1 worm cellular context compared by ENCODE assay signal in the genomic region with DNA sequence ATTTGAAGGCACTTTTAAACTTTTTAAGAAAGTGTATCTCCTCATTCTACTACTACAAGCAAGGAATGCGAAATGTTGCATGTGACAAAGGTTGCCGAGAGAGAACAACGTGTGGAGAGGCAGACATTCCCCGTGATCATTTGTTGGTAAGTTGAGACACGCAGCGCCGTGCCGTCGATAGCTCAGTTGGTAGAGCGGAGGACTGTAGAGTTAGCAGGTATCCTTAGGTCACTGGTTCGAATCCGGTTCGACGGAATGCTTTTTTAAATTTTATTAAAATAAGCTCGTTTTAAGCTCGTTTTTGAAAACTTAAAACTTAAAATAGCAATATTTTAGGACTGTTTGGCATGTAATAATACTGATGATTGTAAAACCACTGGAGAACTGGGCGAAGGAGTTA.
TF ChIP-seq lines count a peak whose summit lies in the region.

No protein-coding gene starts in this region.

TF ChIP-seq in whole organism, L4 larva, 104 proteins besides CTCF, POLR2A, EP300 and RAD21 (continued from another document):
- TF ChIP-seq hmg-1.1 (GFP tag; IDR thresholded peaks at IDR 0.05; lab: Robert Waterston, UW): peak; percentile 62
- no peak for TF ChIP-seq daf-8 (GFP tag; IDR thresholded peaks at IDR 0.05; lab: Robert Waterston, UW)
- 0 out of 2 replicates have a peak, but pooled peaks have one; percentile 1 for TF ChIP-seq vab-7 (GFP tag; IDR thresholded peaks at IDR 0.05; lab: Robert Waterston, UW)
- TF ChIP-seq T20F7.1 (GFP tag; optimal IDR thresholded peaks at IDR 0.05; lab: Kevin White, UChicago): no peak
- no peak for TF ChIP-seq nhr-41 (GFP tag; IDR thresholded peaks at IDR 0.05; lab: Robert Waterston, UW)
- TF ChIP-seq dpl-1 (GFP tag; optimal IDR thresholded peaks at IDR 0.05; lab: Kevin White, UChicago): no peak
- no peak for TF ChIP-seq mxl-3 (GFP tag; optimal IDR thresholded peaks at IDR 0.05; lab: Kevin White, UChicago)
- TF ChIP-seq lir-3 (tag; optimal IDR thresholded peaks at IDR 0.05; lab: Kevin White, UChicago): no peak
- TF ChIP-seq rbr-2 (tag; optimal IDR thresholded peaks at IDR 0.05; lab: Kevin White, UChicago): no peak
- no peak for TF ChIP-seq nhr-28 (tag; optimal IDR thresholded peaks at IDR 0.05; lab: Kevin White, UChicago)
- TF ChIP-seq gei-8 (GFP tag; optimal IDR thresholded peaks at IDR 0.05; lab: Kevin White, UChicago): no peak
- TF ChIP-seq egl-27 (tag; optimal IDR thresholded peaks at IDR 0.05; lab: Kevin White, UChicago): no peak
- TF ChIP-seq ceh-32 (tag; optimal IDR thresholded peaks at IDR 0.05; lab: Kevin White, UChicago; ENCODE audit: poor library complexity): no peak
- TF ChIP-seq jun-1 (tag; optimal IDR thresholded peaks at IDR 0.05; lab: Kevin White, UChicago): no peak
- no peak for TF ChIP-seq R02D3.7 (tag; optimal IDR thresholded peaks at IDR 0.05; lab: Kevin White, UChicago)
- no peak for TF ChIP-seq snpc-4 (tag; optimal IDR thresholded peaks at IDR 0.05; lab: Kevin White, UChicago)
- TF ChIP-seq spr-1 (tag; optimal IDR thresholded peaks at IDR 0.05; lab: Kevin White, UChicago): no peak
- TF ChIP-seq ceh-20 (GFP tag; IDR thresholded peaks at IDR 0.05; lab: Robert Waterston, UW): no peak
- no peak for TF ChIP-seq ces-1 (GFP tag; optimal IDR thresholded peaks at IDR 0.05; lab: Kevin White, UChicago)
- TF ChIP-seq mep-1 (tag; optimal IDR thresholded peaks at IDR 0.05; lab: Kevin White, UChicago): peak; percentile 16
- no peak for TF ChIP-seq set-16 (GFP tag; IDR thresholded peaks at IDR 0.05; lab: Robert Waterston, UW)
- TF ChIP-seq hlh-30 (tag; optimal IDR thresholded peaks at IDR 0.05; lab: Kevin White, UChicago; ENCODE audit: insufficient read depth): peak; percentile 73
- no peak; the same call in 1 of the 2 replicates for TF ChIP-seq pha-4 (GFP tag; IDR thresholded peaks at IDR 0.05; lab: Robert Waterston, UW)
- no peak for TF ChIP-seq pha-4 (tag; optimal IDR thresholded peaks at IDR 0.05; lab: Kevin White, UChicago)
- no peak for TF ChIP-seq lin-15B (tag; optimal IDR thresholded peaks at IDR 0.05; lab: Kevin White, UChicago)
- no peak for TF ChIP-seq attf-4 (tag; optimal IDR thresholded peaks at IDR 0.05; lab: Kevin White, UChicago)
- no peak for TF ChIP-seq F44E2.7 (GFP tag; IDR thresholded peaks at IDR 0.05; lab: Robert Waterston, UW)
- no peak for TF ChIP-seq nhr-25 (tag; optimal IDR thresholded peaks at IDR 0.05; lab: Kevin White, UChicago; ENCODE audit: borderline replicate concordance, insufficient read depth)
- TF ChIP-seq F26F4.8 (GFP tag; conservative IDR thresholded peaks at IDR 0.05; lab: Robert Waterston, UW): peak; percentile 61; the same call in 1 of the 2 replicates
- TF ChIP-seq ztf-7 (tag; optimal IDR thresholded peaks at IDR 0.05; lab: Kevin White, UChicago): no peak
- TF ChIP-seq lin-29 (GFP tag; IDR thresholded peaks at IDR 0.05; lab: Robert Waterston, UW): no peak
- no peak for TF ChIP-seq zip-2 (tag; optimal IDR thresholded peaks at IDR 0.05; lab: Kevin White, UChicago)
- TF ChIP-seq fkh-10 (GFP tag; optimal IDR thresholded peaks at IDR 0.05; lab: Kevin White, UChicago): no peak
- peak; percentile 35; the same call in 1 of the 2 replicates for TF ChIP-seq lin-1 (GFP tag; IDR thresholded peaks at IDR 0.05; lab: Robert Waterston, UW)
- no peak for TF ChIP-seq tag-97 (GFP tag; IDR thresholded peaks at IDR 0.05; lab: Robert Waterston, UW)
- TF ChIP-seq ceh-44 (GFP tag; IDR thresholded peaks at IDR 0.05; lab: Robert Waterston, UW): no peak
- no peak for TF ChIP-seq ztf-11 (tag; optimal IDR thresholded peaks at IDR 0.05; lab: Kevin White, UChicago)
- TF ChIP-seq pqm-1 (tag; optimal IDR thresholded peaks at IDR 0.05; lab: Kevin White, UChicago): no peak
- TF ChIP-seq ZK546.5 (tag; optimal IDR thresholded peaks at IDR 0.05; lab: Kevin White, UChicago): no peak
- TF ChIP-seq fos-1 (tag; optimal IDR thresholded peaks at IDR 0.05; lab: Kevin White, UChicago): no peak
- no peak for TF ChIP-seq hlh-11 (tag; optimal IDR thresholded peaks at IDR 0.05; lab: Kevin White, UChicago)
- no peak for TF ChIP-seq cey-2 (tag; optimal IDR thresholded peaks at IDR 0.05; lab: Kevin White, UChicago; ENCODE audit: borderline replicate concordance, insufficient read depth)
- TF ChIP-seq dmd-8 (GFP tag; IDR thresholded peaks at IDR 0.05; lab: Robert Waterston, UW): peak; percentile 70; the same call in 1 of the 2 replicates
- no peak for TF ChIP-seq nhr-102 (tag; optimal IDR thresholded peaks at IDR 0.05; lab: Kevin White, UChicago)
- TF ChIP-seq daf-16 (GFP tag; optimal IDR thresholded peaks at IDR 0.05; lab: Kevin White, UChicago): no peak
- peak; percentile 20 for TF ChIP-seq daf-16 (tag; optimal IDR thresholded peaks at IDR 0.05; lab: Kevin White, UChicago)
- peak; percentile 29 for TF ChIP-seq dve-1 (tag; optimal IDR thresholded peaks at IDR 0.05; lab: Kevin White, UChicago; ENCODE audit: insufficient read depth)
- no peak for TF ChIP-seq zfp-3 (GFP tag; conservative IDR thresholded peaks at IDR 0.05; lab: Robert Waterston, UW)
- TF ChIP-seq duxl-1 (tag; optimal IDR thresholded peaks at IDR 0.05; lab: Kevin White, UChicago; ENCODE audit: poor library complexity): no peak
- TF ChIP-seq arid-1 (GFP tag; conservative IDR thresholded peaks at IDR 0.05; lab: Robert Waterston, UW): 0 out of 2 replicates have a peak, but pooled peaks have one; percentile 45
- no peak for TF ChIP-seq ama-1 (optimal IDR thresholded peaks at IDR 0.05; lab: Kevin White, UChicago)
- no peak for TF ChIP-seq madf-5 (GFP tag; IDR thresholded peaks at IDR 0.05; lab: Robert Waterston, UW)
- no peak for TF ChIP-seq mes-2 (tag; optimal IDR thresholded peaks at IDR 0.05; lab: Kevin White, UChicago; ENCODE audit: poor library complexity, severe bottlenecking)
- TF ChIP-seq aly-2 (tag; optimal IDR thresholded peaks at IDR 0.05; lab: Kevin White, UChicago): no peak
- TF ChIP-seq lsy-2 (tag; optimal IDR thresholded peaks at IDR 0.05; lab: Kevin White, UChicago): peak in 1 of 2 experiments; percentile 14
- no peak for TF ChIP-seq F10B5.3 (tag; optimal IDR thresholded peaks at IDR 0.05; lab: Kevin White, UChicago)
- TF ChIP-seq nhr-11 (tag; optimal IDR thresholded peaks at IDR 0.05; lab: Kevin White, UChicago): no peak
- no peak for TF ChIP-seq mdl-1 (tag; optimal IDR thresholded peaks at IDR 0.05; lab: Kevin White, UChicago)
- TF ChIP-seq unc-39 (tag; optimal IDR thresholded peaks at IDR 0.05; lab: Kevin White, UChicago): no peak
- TF ChIP-seq egl-43 (GFP tag; IDR thresholded peaks at IDR 0.05; lab: Robert Waterston, UW): no peak
- no peak for TF ChIP-seq lin-13 (GFP tag; optimal IDR thresholded peaks at IDR 0.05; lab: Kevin White, UChicago)
- no peak; the same call in none of the 2 replicates for TF ChIP-seq tra-1 (GFP tag; IDR thresholded peaks at IDR 0.05; lab: Robert Waterston, UW)
- no peak for TF ChIP-seq dmd-9 (GFP tag; IDR thresholded peaks at IDR 0.05; lab: Robert Waterston, UW)
- TF ChIP-seq lin-38 (GFP tag; IDR thresholded peaks at IDR 0.05; lab: Robert Waterston, UW): peak; percentile 60
- no peak for TF ChIP-seq sdz-12 (GFP tag; optimal IDR thresholded peaks at IDR 0.05; lab: Kevin White, UChicago)
- TF ChIP-seq ctbp-1 (GFP tag; IDR thresholded peaks at IDR 0.05; lab: Robert Waterston, UW): 0 out of 2 replicates have a peak, but pooled peaks have one; percentile 49
- no peak; the same call in 1 of the 2 replicates for TF ChIP-seq ZK337.2 (GFP tag; IDR thresholded peaks at IDR 0.05; lab: Robert Waterston, UW)
- no peak for TF ChIP-seq ceh-62 (tag; optimal IDR thresholded peaks at IDR 0.05; lab: Kevin White, UChicago)
- TF ChIP-seq nhr-48 (tag; optimal IDR thresholded peaks at IDR 0.05; lab: Kevin White, UChicago): no peak
- no peak for TF ChIP-seq dmd-6 (GFP tag; IDR thresholded peaks at IDR 0.05; lab: Robert Waterston, UW)
- no peak for TF ChIP-seq nhr-76 (tag; optimal IDR thresholded peaks at IDR 0.05; lab: Kevin White, UChicago)
- no peak for TF ChIP-seq ceh-82 (tag; optimal IDR thresholded peaks at IDR 0.05; lab: Kevin White, UChicago)
- TF ChIP-seq spr-3 (GFP tag; optimal IDR thresholded peaks at IDR 0.05; lab: Kevin White, UChicago): no peak
- TF ChIP-seq ceh-28 (tag; optimal IDR thresholded peaks at IDR 0.05; lab: Kevin White, UChicago): no peak
- TF ChIP-seq zag-1 (tag; optimal IDR thresholded peaks at IDR 0.05; lab: Kevin White, UChicago): no peak
- no peak for TF ChIP-seq mxl-2 (GFP tag; conservative IDR thresholded peaks at IDR 0.05; lab: Robert Waterston, UW)
- TF ChIP-seq F49E8.2 (tag; optimal IDR thresholded peaks at IDR 0.05; lab: Kevin White, UChicago; ENCODE audit: borderline replicate concordance): no peak
- no peak for TF ChIP-seq zip-11 (GFP tag; IDR thresholded peaks at IDR 0.05; lab: Robert Waterston, UW)
